Worm (Caenorhabditis elegans) whole organism, late embryonic: ENCODE results near the gene sut-2.

Source experiments
- C38D4.7 ChIP-seq: fragments of 200-800 bp; sonication (Bioruptor generic); optimal IDR thresholded peaks from 2 replicates; lab custom pipeline; 2018; ENCODE audit warnings: mild to moderate bottlenecking, missing genetic modification characterization, moderate library complexity, missing compliant biosample characterization
- ama-1 ChIP-seq: fragments of 150-350 bp; optimal IDR thresholded peaks from 2 replicates; lab custom pipeline; 2014
- ceh-6 ChIP-seq: fragments of 200-800 bp; sonication (Bioruptor generic); optimal IDR thresholded peaks from 2 replicates; lab custom pipeline; 2018; ENCODE audit warnings: mild to moderate bottlenecking, missing genetic modification characterization, missing compliant biosample characterization
- rnt-1 ChIP-seq: sonication (generic microtip); optimal IDR thresholded peaks from 2 replicates; lab custom pipeline; 2016; ENCODE audit warnings: missing genetic modification characterization, missing compliant biosample characterization

ce11 chrV:4539855-4540254 lies 30.0 kb downstream of the sut-2 start:
- TF ChIP-seq ama-1 (lab: Kevin White, UChicago): no peak
- TF ChIP-seq rnt-1 (tag; lab: Kevin White, UChicago): no peak
- no peak for TF ChIP-seq ceh-6 (GFP tag; lab: Kevin White, UChicago)
- no peak for TF ChIP-seq C38D4.7
